Fruit fly (Drosophila melanogaster) whole organism, embryonic: ENCODE data around the gene Nf-YA.

Experiments used
- ATbp ChIP-seq: fragments of 200-800 bp; sonication (Bioruptor generic); optimal IDR thresholded peaks from 2 replicates; lab custom pipeline; 2017; ENCODE audit warnings: missing biosample characterization, mild to moderate bottlenecking, missing genetic modification characterization, missing genetic modification reagents
- Abd-B ChIP-seq: fragments of 200-800 bp; sonication (Bioruptor generic); optimal IDR thresholded peaks from 2 replicates; lab custom pipeline; 2018; ENCODE audit warnings: missing biosample characterization, mild to moderate bottlenecking, missing genetic modification characterization, moderate library complexity
- B-H1 ChIP-seq: fragments of 200-800 bp; sonication (Bioruptor generic); IDR thresholded peaks from 3 replicates; pipeline ENCODE4 v1.3.6; 2022; ENCODE audit warnings: missing biosample characterization, missing genetic modification characterization
- CG10462 ChIP-seq: fragments of 200-800 bp; sonication (Bioruptor generic); optimal IDR thresholded peaks from 2 replicates; lab custom pipeline; 2016; ENCODE audit warnings: missing biosample characterization, missing genetic modification characterization
- CG11085 ChIP-seq: fragments of 200-800 bp; sonication (Bioruptor generic); IDR thresholded peaks from 2 replicates; pipeline ENCODE4 v1.3.6; 2022; ENCODE audit warnings: missing biosample characterization, missing genetic modification characterization
- CG11456 ChIP-seq: fragments of 200-800 bp; sonication (Bioruptor generic); IDR thresholded peaks from 3 replicates; pipeline ENCODE4 v1.3.6; 2022; ENCODE audit warnings: missing biosample characterization, missing genetic modification characterization
- CG12299 ChIP-seq: fragments of 200-800 bp; sonication (Bioruptor generic); optimal IDR thresholded peaks from 2 replicates; lab custom pipeline; 2018; ENCODE audit warnings: missing biosample characterization, mild to moderate bottlenecking, missing genetic modification characterization
- CG12769 ChIP-seq: fragments of 200-800 bp; sonication (Bioruptor generic); optimal IDR thresholded peaks from 2 replicates; lab custom pipeline; 2019; ENCODE audit warnings: missing biosample characterization, mild to moderate bottlenecking, missing genetic modification characterization, moderate library complexity
- CG12942 ChIP-seq: fragments of 200-800 bp; sonication (Bioruptor generic); optimal IDR thresholded peaks from 3 replicates; lab custom pipeline; 2016; ENCODE audit warnings: missing biosample characterization, missing genetic modification characterization
- CG13296 ChIP-seq: fragments of 200-800 bp; sonication (Bioruptor generic); optimal IDR thresholded peaks from 3 replicates; lab custom pipeline; 2018; ENCODE audit warnings: missing biosample characterization, mild to moderate bottlenecking, missing genetic modification characterization
- CG13775 ChIP-seq: fragments of 200-800 bp; sonication (Bioruptor generic); optimal IDR thresholded peaks from 3 replicates; lab custom pipeline; 2017; ENCODE audit warnings: missing biosample characterization, mild to moderate bottlenecking, missing genetic modification characterization
- CG14965 ChIP-seq: fragments of 200-800 bp; sonication (Bioruptor generic); optimal IDR thresholded peaks from 2 replicates; lab custom pipeline; 2016; ENCODE audit warnings: missing biosample characterization, missing genetic modification characterization, borderline replicate concordance
- CG15073 ChIP-seq: fragments of 200-800 bp; sonication (Bioruptor generic); optimal IDR thresholded peaks from 2 replicates; lab custom pipeline; 2016; ENCODE audit warnings: missing biosample characterization, missing genetic modification characterization
- CG15696 ChIP-seq: fragments of 200-800 bp; sonication (Bioruptor generic); optimal IDR thresholded peaks from 2 replicates; lab custom pipeline; 2019; ENCODE audit warnings: missing biosample characterization, mild to moderate bottlenecking, missing genetic modification characterization, moderate library complexity
- CG1603 ChIP-seq: fragments of 200-800 bp; sonication (Bioruptor generic); optimal IDR thresholded peaks from 2 replicates; lab custom pipeline; 2019; ENCODE audit warnings: missing biosample characterization, mild to moderate bottlenecking, missing genetic modification characterization, moderate library complexity
- CG17361 ChIP-seq: fragments of 200-800 bp; sonication (Bioruptor generic); IDR thresholded peaks from 3 replicates; pipeline ENCODE4 v1.3.6; 2022; ENCODE audit warnings: missing biosample characterization, missing genetic modification characterization
- CG30431 ChIP-seq: fragments of 200-800 bp; sonication (Bioruptor generic); optimal IDR thresholded peaks from 2 replicates; lab custom pipeline; 2017; ENCODE audit warnings: missing biosample characterization, missing genetic modification characterization
- CG32772 ChIP-seq: fragments of 200-800 bp; sonication (Bioruptor generic); IDR thresholded peaks from 2 replicates; pipeline ENCODE4 v1.3.6; 2022; ENCODE audit warnings: missing biosample characterization, missing genetic modification characterization
- CG34224 ChIP-seq: fragments of 200-800 bp; sonication (Bioruptor generic); IDR thresholded peaks from 3 replicates; pipeline ENCODE4 v1.3.6; 2022; ENCODE audit warnings: missing biosample characterization, missing genetic modification characterization; ENCODE audit not compliant: partially characterized antibody
- CG6175 ChIP-seq: fragments of 200-800 bp; sonication (Bioruptor generic); IDR thresholded peaks from 3 replicates; pipeline ENCODE4 v1.3.6; 2022; ENCODE audit warnings: missing biosample characterization, missing genetic modification characterization
- CG6254 ChIP-seq: fragments of 200-800 bp; sonication (Bioruptor generic); optimal IDR thresholded peaks from 3 replicates; lab custom pipeline; 2017; ENCODE audit warnings: mild to moderate bottlenecking, missing biosample characterization, missing genetic modification reagents, missing genetic modification characterization
- CG6272 ChIP-seq: fragments of 200-800 bp; sonication (Bioruptor generic); IDR thresholded peaks from 2 replicates; pipeline ENCODE4 v1.3.6; 2022; ENCODE audit warnings: missing biosample characterization, missing genetic modification characterization
- CG8359 ChIP-seq: fragments of 200-800 bp; sonication (Bioruptor generic); optimal IDR thresholded peaks from 2 replicates; lab custom pipeline; 2017; ENCODE audit warnings: missing biosample characterization, mild to moderate bottlenecking, missing genetic modification characterization, borderline replicate concordance
- CG8924 ChIP-seq: fragments of 200-800 bp; optimal IDR thresholded peaks from 3 replicates; lab custom pipeline; 2019; ENCODE audit warnings: missing biosample characterization, mild to moderate bottlenecking, missing genetic modification characterization, moderate library complexity
- CG9609 ChIP-seq: fragments of 200-800 bp; sonication (Bioruptor generic); optimal IDR thresholded peaks from 3 replicates; lab custom pipeline; 2016; ENCODE audit warnings: missing biosample characterization, missing genetic modification characterization
- CG9876 ChIP-seq: fragments of 200-800 bp; sonication (Bioruptor generic); optimal IDR thresholded peaks from 2 replicates; lab custom pipeline; 2016; ENCODE audit warnings: missing biosample characterization, missing genetic modification characterization
- GATAe ChIP-seq: fragments of 200-800 bp; sonication (Bioruptor generic); conservative IDR thresholded peaks from 2 replicates; pipeline ENCODE4 v1.3.6; 2022; ENCODE audit warnings: missing biosample characterization, missing genetic modification characterization
- H15 ChIP-seq: fragments of 200-800 bp; sonication (Bioruptor generic); IDR thresholded peaks from 3 replicates; pipeline ENCODE4 v1.3.6; 2022; ENCODE audit warnings: missing biosample characterization, missing genetic modification characterization
- Oli ChIP-seq: fragments of 200-800 bp; sonication (Bioruptor generic); optimal IDR thresholded peaks from 2 replicates; lab custom pipeline; 2018; ENCODE audit warnings: missing biosample characterization, mild to moderate bottlenecking, missing genetic modification characterization, moderate library complexity
- Scr ChIP-seq: fragments of 200-800 bp; sonication (Bioruptor generic); IDR thresholded peaks from 2 replicates; pipeline ENCODE4 v1.3.6; 2022; ENCODE audit warnings: missing biosample characterization, missing genetic modification characterization; ENCODE audit not compliant: partially characterized antibody
- Sox102F ChIP-seq: fragments of 200-800 bp; sonication (Bioruptor generic); optimal IDR thresholded peaks from 2 replicates; lab custom pipeline; 2018; ENCODE audit warnings: missing biosample characterization, mild to moderate bottlenecking, missing genetic modification characterization, moderate library complexity
- az2 ChIP-seq: fragments of 200-800 bp; sonication (Bioruptor generic); optimal IDR thresholded peaks from 3 replicates; lab custom pipeline; 2016; ENCODE audit warnings: missing biosample characterization, missing genetic modification characterization
- bigmax ChIP-seq: fragments of 200-800 bp; sonication (Bioruptor generic); optimal IDR thresholded peaks from 2 replicates; lab custom pipeline; 2018; ENCODE audit warnings: missing biosample characterization, mild to moderate bottlenecking, missing genetic modification characterization
- disco-r ChIP-seq: fragments of 200-800 bp; sonication (Bioruptor generic); optimal IDR thresholded peaks from 2 replicates; lab custom pipeline; 2016; ENCODE audit warnings: missing biosample characterization, missing genetic modification characterization
- esg ChIP-seq: fragments of 200-800 bp; sonication (Bioruptor generic); conservative IDR thresholded peaks from 2 replicates; pipeline ENCODE4 v1.3.6; 2022; ENCODE audit warnings: missing biosample characterization, missing genetic modification characterization
- eyg ChIP-seq: fragments of 200-800 bp; sonication (Bioruptor generic); optimal IDR thresholded peaks from 3 replicates; lab custom pipeline; 2016; ENCODE audit warnings: missing biosample characterization, missing genetic modification characterization
- gcm2 ChIP-seq: fragments of 200-800 bp; sonication (Bioruptor generic); optimal IDR thresholded peaks from 2 replicates; lab custom pipeline; 2016; ENCODE audit warnings: missing biosample characterization, missing genetic modification characterization
- grau ChIP-seq: fragments of 200-800 bp; optimal IDR thresholded peaks from 3 replicates; lab custom pipeline; 2019; ENCODE audit warnings: missing biosample characterization, mild to moderate bottlenecking, missing genetic modification characterization, moderate library complexity
- gsb-n ChIP-seq: fragments of 200-800 bp; sonication (Bioruptor generic); optimal IDR thresholded peaks from 3 replicates; lab custom pipeline; 2018; ENCODE audit warnings: missing biosample characterization, mild to moderate bottlenecking, missing genetic modification characterization
- hb ChIP-seq: fragments of 200-800 bp; sonication (Bioruptor generic); IDR thresholded peaks from 3 replicates; pipeline ENCODE4 v1.3.6; 2022; ENCODE audit warnings: missing biosample characterization, missing genetic modification characterization; ENCODE audit not compliant: partially characterized antibody
- hbn ChIP-seq: fragments of 200-800 bp; sonication (Bioruptor generic); IDR thresholded peaks from 2 replicates; pipeline ENCODE4 v1.3.6; 2022; ENCODE audit warnings: missing biosample characterization, missing genetic modification characterization; ENCODE audit not compliant: partially characterized antibody
- lab ChIP-seq: fragments of 200-800 bp; sonication (Bioruptor generic); optimal IDR thresholded peaks from 3 replicates; lab custom pipeline; 2017; ENCODE audit warnings: missing biosample characterization, missing genetic modification characterization, mild to moderate bottlenecking, moderate library complexity, missing genetic modification reagents
- lilli ChIP-seq: fragments of 200-800 bp; sonication (Bioruptor generic); optimal IDR thresholded peaks from 3 replicates; lab custom pipeline; 2016; ENCODE audit warnings: missing biosample characterization, missing genetic modification characterization
- mirr ChIP-seq: fragments of 200-800 bp; sonication (Bioruptor generic); optimal IDR thresholded peaks from 3 replicates; lab custom pipeline; 2018; ENCODE audit warnings: missing biosample characterization, mild to moderate bottlenecking, missing genetic modification characterization
- nom ChIP-seq: fragments of 200-800 bp; sonication (Bioruptor generic); optimal IDR thresholded peaks from 2 replicates; lab custom pipeline; 2017; ENCODE audit warnings: missing biosample characterization, missing genetic modification characterization, mild to moderate bottlenecking, moderate library complexity, missing genetic modification reagents
- pnt ChIP-seq: fragments of 200-800 bp; sonication (Bioruptor generic); optimal IDR thresholded peaks from 3 replicates; lab custom pipeline; 2016; ENCODE audit warnings: missing biosample characterization, missing genetic modification characterization
- ranshi ChIP-seq: fragments of 200-800 bp; sonication (Bioruptor generic); IDR thresholded peaks from 2 replicates; pipeline ENCODE4 v1.3.6; 2022; ENCODE audit warnings: missing biosample characterization, missing genetic modification characterization
- sisA ChIP-seq: fragments of 200-800 bp; sonication (Bioruptor generic); IDR thresholded peaks from 2 replicates; pipeline ENCODE4 v1.3.6; 2022; ENCODE audit warnings: missing biosample characterization, missing genetic modification characterization
- slbo ChIP-seq: fragments of 200-800 bp; sonication (Bioruptor generic); IDR thresholded peaks from 2 replicates; pipeline ENCODE4 v1.3.6; 2022; ENCODE audit warnings: missing biosample characterization, missing genetic modification characterization
- slp2 ChIP-seq: fragments of 200-800 bp; sonication (Bioruptor generic); optimal IDR thresholded peaks from 2 replicates; lab custom pipeline; 2016; ENCODE audit warnings: missing biosample characterization, missing genetic modification characterization

Nf-YA gene

dm6 chr3L:9462247-9462769, 20.2 kb upstream of the Nf-YA start (continued):
- TF ChIP-seq Sox102F (peak; percentile 88), pnt (GFP tag; lab: Kevin White, UChicago) (peak; percentile 64), CG10462 (GFP tag; lab: Kevin White, UChicago) (peak; percentile 64), CG12769 (peak; percentile 52), H15 (GFP tag; lab: Robert Waterston, UW) (peak; percentile 58; the same call in 1 of the 3 replicates), gcm2 (peak; percentile 47), Abd-B (peak; percentile 59), Oli (peak; percentile 87), mirr (peak; percentile 45), bigmax (GFP tag; lab: Kevin White, UChicago) (no peak), CG12299 (tag; lab: Kevin White, UChicago) (peak; percentile 92), esg (GFP tag; lab: Robert Waterston, UW) (peak; percentile 74), Scr (GFP tag; lab: Robert Waterston, UW) (peak; percentile 14), CG11456 (GFP tag; lab: Robert Waterston, UW) (no peak), CG14965 (peak; percentile 47), eyg (GFP tag; lab: Kevin White, UChicago) (peak; percentile 20), CG15073 (GFP tag; lab: Kevin White, UChicago) (no peak), CG30431 (GFP tag; lab: Kevin White, UChicago) (peak; percentile 60), hbn (GFP tag; lab: Robert Waterston, UW) (no peak), CG15696 (tag; lab: Kevin White, UChicago) (peak; percentile 90), CG8924 (tag; lab: Kevin White, UChicago) (peak; percentile 96), CG12942 (GFP tag; lab: Kevin White, UChicago) (peak; percentile 71), CG32772 (GFP tag; lab: Robert Waterston, UW) (peak; percentile 40; the same call in 1 of the 2 replicates), ATbp (GFP tag; lab: Kevin White, UChicago) (peak; percentile 90), B-H1 (GFP tag; lab: Robert Waterston, UW) (peak; percentile 75), CG6272 (GFP tag; lab: Robert Waterston, UW) (no peak), CG11085 (GFP tag; lab: Robert Waterston, UW) (peak; percentile 45; the same call in 1 of the 2 replicates), slbo (GFP tag; lab: Robert Waterston, UW) (peak; percentile 70), CG9609 (GFP tag; lab: Kevin White, UChicago) (peak; percentile 42), CG1603 (peak; percentile 80), ranshi (0 out of 2 replicates have a peak, but pooled peaks have one; percentile 64), grau (peak; percentile 92), disco-r (GFP tag; lab: Kevin White, UChicago) (peak; percentile 59), hb (GFP tag; lab: Robert Waterston, UW) (no peak), CG9876 (no peak), lilli (GFP tag; lab: Kevin White, UChicago) (peak; percentile 81), CG13296 (GFP tag; lab: Kevin White, UChicago) (peak; percentile 93), CG8359 (GFP tag; lab: Kevin White, UChicago) (peak; percentile 68), lab (GFP tag; lab: Kevin White, UChicago) (peak; percentile 91), az2 (GFP tag; lab: Kevin White, UChicago) (peak; percentile 84), nom (GFP tag; lab: Kevin White, UChicago) (peak; percentile 77), GATAe (GFP tag; lab: Robert Waterston, UW) (no peak), CG34224 (GFP tag; lab: Robert Waterston, UW) (no peak), CG6254 (GFP tag; lab: Kevin White, UChicago) (peak; percentile 88), gsb-n (tag; lab: Kevin White, UChicago) (peak; percentile 91), CG17361 (GFP tag; lab: Robert Waterston, UW) (peak; percentile 89), sisA (peak; percentile 48; the same call in 1 of the 2 replicates), slp2 (peak; percentile 77), CG6175 (GFP tag; lab: Robert Waterston, UW) (no peak), CG13775 (peak; percentile 90)
